Comparison of ENCODE assay signal across 1 worm cellular context in genomic region chrIV:6099770-6100169, ce11.
TF ChIP-seq lines count a peak whose summit lies in the region.

No protein-coding gene starts in this region.

TF ChIP-seq in whole organism, L1 larva, 84 proteins besides CTCF, POLR2A, EP300 and RAD21 (continued from another document):
- no peak for TF ChIP-seq lin-15B (tag; optimal IDR thresholded peaks at IDR 0.05; lab: Kevin White, UChicago)
- TF ChIP-seq ceh-88 (GFP tag; IDR thresholded peaks at IDR 0.05; lab: Robert Waterston, UW), result no peak
- no peak for TF ChIP-seq sup-37 (GFP tag; optimal IDR thresholded peaks at IDR 0.05; lab: Kevin White, UChicago)
- no peak for TF ChIP-seq dsc-1 (tag; optimal IDR thresholded peaks at IDR 0.05; lab: Kevin White, UChicago)
- TF ChIP-seq pag-3 (tag; optimal IDR thresholded peaks at IDR 0.05; lab: Kevin White, UChicago; ENCODE audit: borderline replicate concordance, insufficient read depth), result no peak
- TF ChIP-seq ceh-63 (GFP tag; optimal IDR thresholded peaks at IDR 0.05; lab: Kevin White, UChicago), result no peak
- TF ChIP-seq irx-1 (tag; optimal IDR thresholded peaks at IDR 0.05; lab: Kevin White, UChicago), result no peak
- no peak for TF ChIP-seq fos-1 (tag; optimal IDR thresholded peaks at IDR 0.05; lab: Kevin White, UChicago)
- peak; percentile 24 for TF ChIP-seq C16A3.4 (tag; optimal IDR thresholded peaks at IDR 0.05; lab: Kevin White, UChicago)
- TF ChIP-seq egl-13 (tag; optimal IDR thresholded peaks at IDR 0.05; lab: Kevin White, UChicago), result no peak
- no peak for TF ChIP-seq pax-3 (tag; optimal IDR thresholded peaks at IDR 0.05; lab: Kevin White, UChicago)
- no peak for TF ChIP-seq lir-3 (tag; optimal IDR thresholded peaks at IDR 0.05; lab: Kevin White, UChicago; ENCODE audit: poor library complexity)
- TF ChIP-seq unc-62 (GFP tag; optimal IDR thresholded peaks at IDR 0.05; lab: Kevin White, UChicago), result no peak
- TF ChIP-seq F16B12.6 (tag; optimal IDR thresholded peaks at IDR 0.05; lab: Kevin White, UChicago), result no peak
- peak; percentile 59 for TF ChIP-seq elt-2 (tag; optimal IDR thresholded peaks at IDR 0.05; lab: Kevin White, UChicago)
- no peak for TF ChIP-seq ceh-8 (GFP tag; optimal IDR thresholded peaks at IDR 0.05; lab: Kevin White, UChicago)
- no peak for TF ChIP-seq jun-1 (tag; optimal IDR thresholded peaks at IDR 0.05; lab: Kevin White, UChicago)
- TF ChIP-seq sox-4 (tag; optimal IDR thresholded peaks at IDR 0.05; lab: Kevin White, UChicago), result no peak
- no peak for TF ChIP-seq nhr-76 (tag; optimal IDR thresholded peaks at IDR 0.05; lab: Kevin White, UChicago)
- TF ChIP-seq vab-15 (tag; optimal IDR thresholded peaks at IDR 0.05; lab: Kevin White, UChicago), result peak; percentile 90
- no peak for TF ChIP-seq egl-27 (tag; optimal IDR thresholded peaks at IDR 0.05; lab: Kevin White, UChicago)
- no peak for TF ChIP-seq snpc-4 (tag; optimal IDR thresholded peaks at IDR 0.05; lab: Kevin White, UChicago)
- peak; percentile 58 for TF ChIP-seq tbx-2 (tag; optimal IDR thresholded peaks at IDR 0.05; lab: Kevin White, UChicago)
- peak in 1 of 2 experiments; percentile 56 for TF ChIP-seq mdl-1 (tag; optimal IDR thresholded peaks at IDR 0.05; lab: Kevin White, UChicago)
- peak; percentile 87 for TF ChIP-seq grh-1 (GFP tag; IDR thresholded peaks at IDR 0.05; lab: Robert Waterston, UW)
- no peak for TF ChIP-seq nhr-28 (tag; optimal IDR thresholded peaks at IDR 0.05; lab: Kevin White, UChicago)
- no peak for TF ChIP-seq C34B4.2 (tag; optimal IDR thresholded peaks at IDR 0.05; lab: Kevin White, UChicago)
- no peak for TF ChIP-seq ztf-11 (tag; optimal IDR thresholded peaks at IDR 0.05; lab: Kevin White, UChicago)
- TF ChIP-seq mef-2 (tag; optimal IDR thresholded peaks at IDR 0.05; lab: Kevin White, UChicago), result no peak
- TF ChIP-seq mab-9 (GFP tag; IDR thresholded peaks at IDR 0.05; lab: Robert Waterston, UW), result no peak
- peak; percentile 43 for TF ChIP-seq nhr-47 (tag; optimal IDR thresholded peaks at IDR 0.05; lab: Kevin White, UChicago)
- TF ChIP-seq aly-2 (tag; optimal IDR thresholded peaks at IDR 0.05; lab: Kevin White, UChicago), result no peak
- TF ChIP-seq ztf-4 (tag; optimal IDR thresholded peaks at IDR 0.05; lab: Kevin White, UChicago), result no peak
- TF ChIP-seq sptf-1 (tag; optimal IDR thresholded peaks at IDR 0.05; lab: Kevin White, UChicago), result no peak
- TF ChIP-seq nhr-19 (GFP tag; conservative IDR thresholded peaks at IDR 0.05; lab: Robert Waterston, UW), result peak; percentile 58
- peak; percentile 81 for TF ChIP-seq nhr-71 (tag; optimal IDR thresholded peaks at IDR 0.05; lab: Kevin White, UChicago)
- TF ChIP-seq pqm-1 (tag; optimal IDR thresholded peaks at IDR 0.05; lab: Kevin White, UChicago), result peak; percentile 4
- TF ChIP-seq isw-1 (GFP tag; IDR thresholded peaks at IDR 0.05; lab: Robert Waterston, UW), result no peak
- TF ChIP-seq zag-1 (tag; optimal IDR thresholded peaks at IDR 0.05; lab: Kevin White, UChicago), result no peak
- no peak for TF ChIP-seq nhr-11 (tag; optimal IDR thresholded peaks at IDR 0.05; lab: Kevin White, UChicago)
- no peak for TF ChIP-seq C04F5.9 (tag; optimal IDR thresholded peaks at IDR 0.05; lab: Kevin White, UChicago)
- TF ChIP-seq elt-3 (tag; optimal IDR thresholded peaks at IDR 0.05; lab: Kevin White, UChicago), result peak; percentile 52 to 95 (median 86)
- no peak for TF ChIP-seq hlh-4 (tag; optimal IDR thresholded peaks at IDR 0.05; lab: Kevin White, UChicago)
- TF ChIP-seq ces-1 (GFP tag; optimal IDR thresholded peaks at IDR 0.05; lab: Kevin White, UChicago), result no peak
